Worm (Caenorhabditis elegans) whole organism, midembryonic: ENCODE measurements around the gene folt-2.

Experiments used
- T22C8.4 ChIP-seq: fragments of 200-800 bp; sonication (Bioruptor generic); IDR thresholded peaks from 2 replicates; pipeline ENCODE4 v1.3.6; 2022; ENCODE audit warnings: missing genetic modification characterization, missing compliant biosample characterization
- cog-1 ChIP-seq: sonication (generic microtip); optimal IDR thresholded peaks from 2 replicates; lab custom pipeline; 2016; ENCODE audit warnings: missing genetic modification characterization, missing compliant biosample characterization
- flt-1 ChIP-seq: fragments of 200-800 bp; sonication (Bioruptor generic); IDR thresholded peaks from 2 replicates; pipeline ENCODE4 v1.3.6; 2022; ENCODE audit warnings: missing genetic modification characterization, missing compliant biosample characterization
- klf-2 ChIP-seq: fragments of 200-800 bp; sonication (Bioruptor generic); conservative IDR thresholded peaks from 2 replicates; pipeline ENCODE4 v1.3.6; 2022; ENCODE audit warnings: missing genetic modification reagents, missing genetic modification characterization, missing compliant biosample characterization
- med-1 ChIP-seq: sonication (generic microtip); optimal IDR thresholded peaks from 2 replicates; lab custom pipeline; 2017; ENCODE audit warnings: missing genetic modification characterization, mild to moderate bottlenecking, missing compliant biosample characterization, antibody characterized with exemption, missing genetic modification reagents; ENCODE audit not compliant: insufficient read depth
- ref-1 ChIP-seq: fragments of 200-800 bp; sonication (Bioruptor generic); conservative IDR thresholded peaks from 2 replicates; pipeline ENCODE4 v1.3.6; 2022; ENCODE audit warnings: missing genetic modification reagents, missing genetic modification characterization, missing compliant biosample characterization
- tab-1 ChIP-seq: fragments of 200-800 bp; sonication (Bioruptor generic); IDR thresholded peaks from 2 replicates; pipeline ENCODE4 v1.3.6; 2022; ENCODE audit warnings: missing genetic modification characterization, missing compliant biosample characterization
- ztf-23 ChIP-seq: fragments of 200-800 bp; sonication (Bioruptor generic); IDR thresholded peaks from 2 replicates; pipeline ENCODE4 v1.3.6; 2022; ENCODE audit warnings: missing genetic modification reagents, missing genetic modification characterization, missing compliant biosample characterization
- ztf-29 ChIP-seq: fragments of 200-800 bp; sonication (Bioruptor generic); IDR thresholded peaks from 2 replicates; pipeline ENCODE4 v1.3.6; 2022; ENCODE audit warnings: missing genetic modification reagents, missing genetic modification characterization, missing compliant biosample characterization

DNA sequence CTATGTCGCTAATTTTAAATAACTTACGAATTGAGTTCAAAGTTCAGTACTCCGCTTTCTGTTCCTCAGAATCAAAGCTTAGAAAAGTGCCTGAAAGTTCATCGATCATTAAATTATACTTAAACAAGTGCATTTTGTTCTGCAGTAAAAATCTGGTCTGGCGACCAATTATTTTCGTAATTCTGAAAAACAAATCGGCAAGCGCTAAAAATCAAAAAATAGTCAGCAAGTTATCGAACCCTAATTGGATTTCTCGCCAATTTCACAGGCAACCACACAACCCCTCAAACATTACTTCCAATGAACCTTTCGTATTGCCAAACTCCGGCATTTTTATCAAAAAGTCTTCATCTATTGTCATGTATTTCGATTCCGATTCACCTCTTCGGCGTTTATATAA is 12.4 kb downstream of the folt-2 start, which contains the start of gene srh-272:
- TF ChIP-seq klf-2, result no peak
- TF ChIP-seq T22C8.4 (GFP tag; lab: Robert Waterston, UW), result no peak
- no peak for TF ChIP-seq flt-1
- no peak for TF ChIP-seq ref-1 (GFP tag; lab: Robert Waterston, UW)
- no peak for TF ChIP-seq ztf-29 (GFP tag; lab: Robert Waterston, UW)
- no peak for TF ChIP-seq cog-1 (tag; lab: Kevin White, UChicago)
- TF ChIP-seq med-1 (GFP tag; lab: Kevin White, UChicago), result no peak
- no peak for TF ChIP-seq ztf-23 (GFP tag; lab: Robert Waterston, UW)
- TF ChIP-seq tab-1 (GFP tag; lab: Robert Waterston, UW), result no peak
